Worm (Caenorhabditis elegans): ENCODE data around the gene msp-77.
"Not testable (repeated sequence)": the region's sequence is repeated elsewhere in the genome, so short reads cannot be mapped to it uniquely, and the experiment has no call there.

msp-77 gene

ce11 chrIV:9866865-9867264, 27.6 kb upstream of the msp-77 start:
- TF ChIP-seq W03F9.2 (tag; optimal IDR thresholded peaks at IDR 0.05) (no peak), him-1 (tag; optimal IDR thresholded peaks at IDR 0.05) (no peak), dao-5 (tag; optimal IDR thresholded peaks at IDR 0.05) (no peak)

ce11 chrIV:9867915-9868314, 26.5 kb upstream of the msp-77 start:
- no peak for TF ChIP-seq him-1 (tag; optimal IDR thresholded peaks at IDR 0.05)

ce11 chrIV:9869344-9869743, 25.1 kb upstream of the msp-77 start:
- TF ChIP-seq him-1 (tag; optimal IDR thresholded peaks at IDR 0.05), result no peak
- no peak for TF ChIP-seq dao-5 (tag; optimal IDR thresholded peaks at IDR 0.05)
- no peak for TF ChIP-seq W03F9.2 (tag; optimal IDR thresholded peaks at IDR 0.05)

- TF ChIP-seq W03F9.2 (tag; optimal IDR thresholded peaks at IDR 0.05) (no peak), dao-5 (tag; optimal IDR thresholded peaks at IDR 0.05) (no peak), him-1 (tag; optimal IDR thresholded peaks at IDR 0.05) (no peak)
Observed at ce11 chrIV:9872210-9872609, 22.2 kb upstream of the msp-77 start.

- TF ChIP-seq him-1 (tag; optimal IDR thresholded peaks at IDR 0.05) (no peak), dao-5 (tag; optimal IDR thresholded peaks at IDR 0.05) (no peak), W03F9.2 (tag; optimal IDR thresholded peaks at IDR 0.05) (no peak)
Observed at ce11 chrIV:9872786-9873185, 21.6 kb upstream of the msp-77 start.

- TF ChIP-seq dao-5 (tag; optimal IDR thresholded peaks at IDR 0.05), result no peak
- TF ChIP-seq W03F9.2 (tag; optimal IDR thresholded peaks at IDR 0.05), result peak; percentile 30
- no peak for TF ChIP-seq him-1 (tag; optimal IDR thresholded peaks at IDR 0.05)
Observed at ce11 chrIV:9873837-9874236, 20.6 kb upstream of the msp-77 start.

ce11 chrIV:9875646-9876045, 18.8 kb upstream of the msp-77 start:
- TF ChIP-seq him-1 (tag; optimal IDR thresholded peaks at IDR 0.05) (no peak), dao-5 (tag; optimal IDR thresholded peaks at IDR 0.05) (no peak), W03F9.2 (tag; optimal IDR thresholded peaks at IDR 0.05) (no peak)

ce11 chrIV:9878893-9879379, 15.5 kb upstream of the msp-77 start, which contains the start of gene nhr-4:
Gene nhr-4 (plus strand): TSS chrIV:9879329.
- no peak for TF ChIP-seq W03F9.2 (tag; optimal IDR thresholded peaks at IDR 0.05)
- TF ChIP-seq dao-5 (tag; optimal IDR thresholded peaks at IDR 0.05), result no peak
- no peak for TF ChIP-seq him-1 (tag; optimal IDR thresholded peaks at IDR 0.05)

ce11 chrIV:9884257-9884656, 10.2 kb upstream of the msp-77 start, which contains the start of the genes prp-18 and mccc-1:
Gene prp-18 (minus strand): TSS chrIV:9884383.
Gene mccc-1 (plus strand): TSS chrIV:9884570.
- no peak for TF ChIP-seq him-1 (tag; optimal IDR thresholded peaks at IDR 0.05)
- no peak for TF ChIP-seq W03F9.2 (tag; optimal IDR thresholded peaks at IDR 0.05)
- TF ChIP-seq dao-5 (tag; optimal IDR thresholded peaks at IDR 0.05), result no peak

- TF ChIP-seq W03F9.2 (tag; optimal IDR thresholded peaks at IDR 0.05) (no peak), him-1 (tag; optimal IDR thresholded peaks at IDR 0.05) (no peak)
Observed at ce11 chrIV:9889857-9890256, 4.6 kb upstream of the msp-77 start, which contains the start of gene ttbk-3. Gene ttbk-3 (minus strand): TSS chrIV:9889957.

ce11 chrIV:9891938-9892337, 2.5 kb upstream of the msp-77 start, which contains the start of gene F32B6.4:
Gene F32B6.4 (minus strand): TSS chrIV:9892038.
- TF ChIP-seq him-1 (tag; optimal IDR thresholded peaks at IDR 0.05), result no peak

- TF ChIP-seq dao-5, him-1, W03F9.2 (tag; optimal IDR thresholded peaks at IDR 0.05): not testable (repeated sequence)
Observed at ce11 chrIV:9893649-9894048, 782 bp upstream of the msp-77 start, which contains the start of gene sss-1. Gene sss-1 (minus strand): TSS chrIV:9893749.

- no peak for TF ChIP-seq dao-5 (tag; optimal IDR thresholded peaks at IDR 0.05)
- TF ChIP-seq W03F9.2 (tag; optimal IDR thresholded peaks at IDR 0.05), result no peak
- no peak for TF ChIP-seq him-1 (tag; optimal IDR thresholded peaks at IDR 0.05)
Observed at ce11 chrIV:9895088-9895487, 657 bp downstream of the msp-77 start, which contains the start of gene ssp-32. Gene ssp-32 (plus strand): TSS chrIV:9895388.

ce11 chrIV:9898712-9899111, 4.3 kb downstream of the msp-77 start, which contains the start of gene tbc-3:
Gene tbc-3 (plus strand): TSS chrIV:9899012.
- no peak for TF ChIP-seq W03F9.2 (tag; optimal IDR thresholded peaks at IDR 0.05)

- no peak for TF ChIP-seq him-1 (tag; optimal IDR thresholded peaks at IDR 0.05)
- TF ChIP-seq W03F9.2 (tag; optimal IDR thresholded peaks at IDR 0.05), result no peak
- no peak for TF ChIP-seq dao-5 (tag; optimal IDR thresholded peaks at IDR 0.05)
Observed at ce11 chrIV:9899227-9899626, 4.8 kb downstream of the msp-77 start.
